Fruit fly (Drosophila melanogaster) whole organism, embryonic: ENCODE data around the gene CG4594.

Source experiments
- Abd-B ChIP-seq: fragments of 200-800 bp; sonication (Bioruptor generic); optimal IDR thresholded peaks from 2 replicates; lab custom pipeline; 2018; ENCODE audit warnings: missing biosample characterization, mild to moderate bottlenecking, missing genetic modification characterization, moderate library complexity
- Adf1 ChIP-seq: fragments of 200-800 bp; sonication (Bioruptor generic); IDR thresholded peaks from 2 replicates; pipeline ENCODE4 v1.3.6; 2022; ENCODE audit warnings: missing biosample characterization, missing genetic modification characterization
- Aef1 ChIP-seq: fragments of 200-800 bp; sonication (Bioruptor generic); IDR thresholded peaks from 3 replicates; pipeline ENCODE4 v1.3.6; 2022; ENCODE audit warnings: missing biosample characterization, missing genetic modification characterization
- CG10274 ChIP-seq: fragments of 200-800 bp; sonication (Bioruptor generic); optimal IDR thresholded peaks from 3 replicates; lab custom pipeline; 2017; ENCODE audit warnings: missing biosample characterization, mild to moderate bottlenecking, missing genetic modification characterization
- CG11560 ChIP-seq: fragments of 200-800 bp; sonication (Bioruptor generic); IDR thresholded peaks from 3 replicates; pipeline ENCODE4 v1.3.6; 2022; ENCODE audit warnings: missing biosample characterization, missing genetic modification characterization
- CG11695 ChIP-seq: fragments of 200-800 bp; sonication (Bioruptor generic); IDR thresholded peaks from 3 replicates; pipeline ENCODE4 v1.3.6; 2022; ENCODE audit warnings: missing biosample characterization, missing genetic modification characterization
- CG12104 ChIP-seq: fragments of 200-800 bp; sonication (Bioruptor generic); optimal IDR thresholded peaks from 3 replicates; lab custom pipeline; 2016; ENCODE audit warnings: missing biosample characterization, missing genetic modification characterization
- CG12391 ChIP-seq: fragments of 200-800 bp; sonication (Bioruptor generic); optimal IDR thresholded peaks from 3 replicates; lab custom pipeline; 2018; ENCODE audit warnings: missing biosample characterization, mild to moderate bottlenecking, missing genetic modification characterization, moderate library complexity
- CG16863 ChIP-seq: fragments of 200-800 bp; sonication (Bioruptor generic); optimal IDR thresholded peaks from 3 replicates; lab custom pipeline; 2016; ENCODE audit warnings: missing biosample characterization, missing genetic modification characterization
- CG17186 ChIP-seq: fragments of 200-800 bp; sonication (Bioruptor generic); optimal IDR thresholded peaks from 3 replicates; lab custom pipeline; 2017; ENCODE audit warnings: missing biosample characterization, missing genetic modification reagents, missing genetic modification characterization
- CG17385 ChIP-seq: fragments of 200-800 bp; sonication (Bioruptor generic); optimal IDR thresholded peaks from 3 replicates; lab custom pipeline; 2018; ENCODE audit warnings: missing biosample characterization, mild to moderate bottlenecking, missing genetic modification characterization
- CG17612 ChIP-seq: fragments of 200-800 bp; sonication (Bioruptor generic); IDR thresholded peaks from 2 replicates; pipeline ENCODE4 v1.3.6; 2022; ENCODE audit warnings: missing biosample characterization, missing genetic modification characterization
- CG2199 ChIP-seq: fragments of 200-800 bp; sonication (Bioruptor generic); IDR thresholded peaks from 3 replicates; pipeline ENCODE4 v1.3.6; 2022; ENCODE audit warnings: missing biosample characterization, missing genetic modification characterization
- CG2678 ChIP-seq: fragments of 200-800 bp; sonication (Bioruptor generic); optimal IDR thresholded peaks from 3 replicates; lab custom pipeline; 2019; ENCODE audit warnings: missing biosample characterization, mild to moderate bottlenecking, missing genetic modification characterization, moderate library complexity
- CG32532 ChIP-seq: fragments of 200-800 bp; sonication (Bioruptor generic); IDR thresholded peaks from 2 replicates; pipeline ENCODE4 v1.3.6; 2022; ENCODE audit warnings: missing biosample characterization, missing genetic modification characterization
- CG3847 ChIP-seq: fragments of 200-800 bp; sonication (Bioruptor generic); IDR thresholded peaks from 2 replicates; pipeline ENCODE4 v1.3.6; 2022; ENCODE audit warnings: missing biosample characterization, missing genetic modification characterization
- CG42726 ChIP-seq: fragments of 200-800 bp; sonication (Bioruptor generic); IDR thresholded peaks from 2 replicates; pipeline ENCODE4 v1.3.6; 2022; ENCODE audit warnings: missing biosample characterization, missing genetic modification characterization; ENCODE audit not compliant: partially characterized antibody
- CG4282 ChIP-seq: fragments of 200-800 bp; sonication (Bioruptor generic); optimal IDR thresholded peaks from 2 replicates; lab custom pipeline; 2016; ENCODE audit warnings: missing biosample characterization, missing genetic modification characterization
- CG43689 ChIP-seq: fragments of 200-800 bp; sonication (Bioruptor generic); IDR thresholded peaks from 2 replicates; pipeline ENCODE4 v1.3.6; 2022; ENCODE audit warnings: missing biosample characterization, missing genetic modification characterization
- CG5180 ChIP-seq: fragments of 200-800 bp; sonication (Bioruptor generic); optimal IDR thresholded peaks from 3 replicates; lab custom pipeline; 2017; ENCODE audit warnings: missing biosample characterization, missing genetic modification characterization, mild to moderate bottlenecking, moderate library complexity, missing genetic modification reagents
- CG6689 ChIP-seq: fragments of 200-800 bp; sonication (Bioruptor generic); IDR thresholded peaks from 2 replicates; pipeline ENCODE4 v1.3.6; 2022; ENCODE audit warnings: missing biosample characterization, missing genetic modification characterization
- D ChIP-seq, 2 experiments: fragments of 200-800 bp in 1 of 2; fragments of >200 bp in 1 of 2; sonication (Bioruptor generic) in 1 of 2; optimal IDR thresholded peaks; 2 replicates in 1 of 2; 3 replicates in 1 of 2; lab custom pipeline; 2017; ENCODE audit warnings: mild to moderate bottlenecking in 1 of 2, missing biosample characterization in 1 of 2, missing genetic modification characterization in 1 of 2, missing genetic modification reagents in 1 of 2
- Dbx ChIP-seq: fragments of 200-800 bp; sonication (Bioruptor generic); IDR thresholded peaks from 3 replicates; pipeline ENCODE4 v1.3.6; 2022; ENCODE audit warnings: missing biosample characterization, missing genetic modification characterization
- Ets65A ChIP-seq: fragments of 200-800 bp; sonication (Bioruptor generic); peaks from one replicate; lab custom pipeline; 2016; ENCODE audit warnings: missing biosample characterization, missing genetic modification characterization
- Fer2 ChIP-seq: fragments of 200-800 bp; sonication (Bioruptor generic); optimal IDR thresholded peaks from 2 replicates; lab custom pipeline; 2018; ENCODE audit warnings: missing biosample characterization, mild to moderate bottlenecking, missing genetic modification characterization, moderate library complexity
- Fer3 ChIP-seq: fragments of 200-800 bp; sonication (Bioruptor generic); optimal IDR thresholded peaks from 2 replicates; lab custom pipeline; 2018; ENCODE audit warnings: missing biosample characterization, mild to moderate bottlenecking, missing genetic modification characterization, moderate library complexity
- HLH4C ChIP-seq: fragments of 200-800 bp; sonication (Bioruptor generic); IDR thresholded peaks from 3 replicates; pipeline ENCODE4 v1.3.6; 2022; ENCODE audit warnings: missing biosample characterization, missing genetic modification characterization; ENCODE audit not compliant: partially characterized antibody
- Hsf ChIP-seq: fragments of 200-800 bp; sonication (Bioruptor generic); optimal IDR thresholded peaks from 3 replicates; lab custom pipeline; 2016; ENCODE audit warnings: missing biosample characterization, missing genetic modification characterization
- Myb ChIP-seq: fragments of 200-800 bp; sonication (Bioruptor generic); optimal IDR thresholded peaks from 2 replicates; lab custom pipeline; 2016; ENCODE audit warnings: missing biosample characterization, missing genetic modification characterization
- Rx ChIP-seq: fragments of 200-800 bp; sonication (Bioruptor generic); IDR thresholded peaks from 2 replicates; pipeline ENCODE4 v1.3.6; 2022; ENCODE audit warnings: missing biosample characterization, missing genetic modification characterization
- Usf ChIP-seq: fragments of 200-800 bp; sonication (Bioruptor generic); optimal IDR thresholded peaks from 2 replicates; lab custom pipeline; 2017; ENCODE audit warnings: missing genotype, missing biosample characterization, missing genetic modification characterization
- abd-A ChIP-seq: fragments of 200-800 bp; sonication (Bioruptor generic); optimal IDR thresholded peaks from 3 replicates; lab custom pipeline; 2019; ENCODE audit warnings: missing biosample characterization, mild to moderate bottlenecking, missing genetic modification characterization, moderate library complexity
- al ChIP-seq: fragments of 200-800 bp; sonication (Bioruptor generic); IDR thresholded peaks from 2 replicates; pipeline ENCODE4 v1.3.6; 2022; ENCODE audit warnings: missing biosample characterization, missing genetic modification characterization
- ato ChIP-seq: fragments of 200-800 bp; sonication (Bioruptor generic); IDR thresholded peaks from 2 replicates; pipeline ENCODE4 v1.3.6; 2022; ENCODE audit warnings: missing biosample characterization, missing genetic modification characterization; ENCODE audit not compliant: partially characterized antibody
- dimm ChIP-seq: fragments of 200-800 bp; sonication (Bioruptor generic); IDR thresholded peaks from 2 replicates; pipeline ENCODE4 v1.3.6; 2022; ENCODE audit warnings: missing biosample characterization, missing genetic modification characterization
- dysf ChIP-seq: fragments of 200-800 bp; sonication (Bioruptor generic); IDR thresholded peaks from 3 replicates; pipeline ENCODE4 v1.3.6; 2022; ENCODE audit warnings: missing biosample characterization, missing genetic modification characterization
- en ChIP-seq: fragments of 200-800 bp; sonication (Bioruptor generic); optimal IDR thresholded peaks from 2 replicates; lab custom pipeline; 2016; ENCODE audit warnings: missing biosample characterization, missing genetic modification characterization
- fd3F ChIP-seq: fragments of 200-800 bp; sonication (Bioruptor generic); optimal IDR thresholded peaks from 2 replicates; lab custom pipeline; 2018; ENCODE audit warnings: missing biosample characterization, mild to moderate bottlenecking, missing genetic modification characterization, moderate library complexity
- fu2 ChIP-seq: fragments of 200-800 bp; sonication (Bioruptor generic); optimal IDR thresholded peaks from 2 replicates; lab custom pipeline; 2016; ENCODE audit warnings: missing biosample characterization, missing genetic modification characterization
- jumu ChIP-seq: fragments of 200-800 bp; sonication (Bioruptor generic); optimal IDR thresholded peaks from 3 replicates; lab custom pipeline; 2016; ENCODE audit warnings: missing biosample characterization, missing genetic modification characterization
- nerfin-1 ChIP-seq: fragments of 200-800 bp; sonication (Bioruptor generic); optimal IDR thresholded peaks from 3 replicates; lab custom pipeline; 2019; ENCODE audit warnings: missing biosample characterization, mild to moderate bottlenecking, missing genetic modification characterization, moderate library complexity
- onecut ChIP-seq: fragments of 200-800 bp; sonication (Bioruptor generic); IDR thresholded peaks from 2 replicates; pipeline ENCODE4 v1.3.6; 2022; ENCODE audit warnings: missing biosample characterization, missing genetic modification characterization
- pan ChIP-seq, 4 experiments: fragments of >200 bp in 3 of 4; fragments of 200-800 bp in 1 of 4; sonication (Bioruptor generic) in 1 of 4; optimal IDR thresholded peaks in 3 of 4; IDR thresholded peaks in 1 of 4; 2 replicates each; pipeline versions ENCODE4 v1.3.6 to Lab custom; 2017 to 2022; ENCODE audit warnings: missing biosample characterization in 2 of 4, missing genetic modification characterization in 2 of 4, mixed read lengths in 1 of 4
- pb ChIP-seq: fragments of 200-800 bp; sonication (Bioruptor generic); optimal IDR thresholded peaks from 3 replicates; lab custom pipeline; 2016; ENCODE audit warnings: missing biosample characterization, missing genetic modification characterization
- prd ChIP-seq, 3 experiments: fragments of >200 bp in 2 of 3; fragments of 200-800 bp in 1 of 3; sonication (Bioruptor generic) in 1 of 3; optimal IDR thresholded peaks in 2 of 3; IDR thresholded peaks in 1 of 3; 2 replicates in 2 of 3; 3 replicates in 1 of 3; pipeline versions ENCODE4 v1.3.6 to Lab custom; 2017 to 2022; ENCODE audit warnings: missing biosample characterization in 1 of 3, missing genetic modification characterization in 1 of 3
- schlank ChIP-seq: fragments of 200-800 bp; sonication (Bioruptor generic); optimal IDR thresholded peaks from 2 replicates; lab custom pipeline; 2018; ENCODE audit warnings: missing biosample characterization, mild to moderate bottlenecking, missing genetic modification characterization
- sob ChIP-seq: fragments of 200-800 bp; sonication (Bioruptor generic); IDR thresholded peaks from 2 replicates; pipeline ENCODE4 v1.3.6; 2022; ENCODE audit warnings: missing biosample characterization, missing genetic modification characterization
- zfh2 ChIP-seq: fragments of 200-800 bp; sonication (Bioruptor generic); optimal IDR thresholded peaks from 2 replicates; lab custom pipeline; 2016; ENCODE audit warnings: missing biosample characterization, missing genetic modification characterization

The CG4594 gene

DNA sequence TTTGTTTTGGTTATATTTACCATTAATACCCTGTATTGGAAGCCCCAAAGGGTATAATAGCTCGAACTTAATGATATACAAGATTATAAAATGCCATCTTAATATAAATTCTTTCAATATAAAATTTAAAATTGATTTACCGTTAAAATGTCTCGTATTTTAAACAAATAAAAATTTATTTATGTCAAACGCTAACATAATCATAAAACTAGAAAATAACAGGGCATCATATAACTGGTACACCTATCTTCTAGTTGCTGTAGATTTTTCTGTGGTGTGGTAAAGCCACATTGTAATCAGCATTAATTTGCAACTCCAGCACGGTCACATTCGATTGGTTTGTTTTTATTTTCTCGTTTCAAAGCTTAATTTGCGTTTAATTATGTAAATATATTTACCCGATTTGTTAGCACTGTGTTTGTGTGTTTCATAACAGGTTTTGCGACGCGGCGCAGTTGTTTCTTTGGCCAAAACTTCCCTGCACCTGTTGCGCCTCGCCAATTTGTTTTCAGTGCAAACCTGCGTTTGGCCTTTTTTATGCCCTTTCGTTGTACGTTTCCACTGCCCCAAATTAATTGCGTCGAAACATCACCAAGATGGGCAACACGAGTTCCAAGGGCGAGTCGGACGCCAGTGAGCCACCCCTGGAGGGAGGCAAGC is 37.2 kb downstream of the CG4594 start, which contains the start of the genes CG4658 and CG5846 (continued):
- TF ChIP-seq pb (GFP tag; lab: Kevin White, UChicago), result no peak
- peak; percentile 77 for TF ChIP-seq Usf (GFP tag; lab: Kevin White, UChicago)
- peak; percentile 93 for TF ChIP-seq Aef1 (GFP tag; lab: Robert Waterston, UW)
- TF ChIP-seq prd (optimal IDR thresholded peaks at IDR 0.05; lab: Kevin White, UChicago), result no peak
- TF ChIP-seq prd (GFP tag; IDR thresholded peaks at IDR 0.05; lab: Robert Waterston, UW), result peak; percentile 98
- TF ChIP-seq Ets65A (GFP tag; lab: Kevin White, UChicago), result peak; percentile 89
- TF ChIP-seq CG43689 (GFP tag; lab: Robert Waterston, UW), result peak; percentile 64; the same call in 1 of the 2 replicates
- no peak for TF ChIP-seq abd-A (tag; lab: Kevin White, UChicago)
- TF ChIP-seq nerfin-1 (tag; lab: Kevin White, UChicago), result peak; percentile 86
- peak; percentile 96 for TF ChIP-seq Abd-B (GFP tag; lab: Kevin White, UChicago)
- peak; percentile 96 for TF ChIP-seq CG2678
- peak; percentile 66 for TF ChIP-seq onecut
- peak; percentile 94 for TF ChIP-seq sob
- peak; percentile 41 for TF ChIP-seq CG4282 (GFP tag; lab: Kevin White, UChicago)
- TF ChIP-seq CG3847, result peak; percentile 85
- peak; percentile 65 for TF ChIP-seq CG17186
- TF ChIP-seq Hsf (GFP tag; lab: Kevin White, UChicago), result peak; percentile 94
- TF ChIP-seq CG32532 (GFP tag; lab: Robert Waterston, UW), result peak; percentile 95
- peak; percentile 79 for TF ChIP-seq fu2 (GFP tag; lab: Kevin White, UChicago)
- TF ChIP-seq CG5180 (GFP tag; lab: Kevin White, UChicago), result no peak
- TF ChIP-seq pan (optimal IDR thresholded peaks at IDR 0.05; lab: Kevin White, UChicago), result peak in 1 of 2 experiments; percentile 69
- TF ChIP-seq pan (GFP tag; optimal IDR thresholded peaks at IDR 0.05 in 1 of 2, IDR thresholded peaks at IDR 0.05 in 1 of 2), result peak; percentile 80 to 97
- peak; percentile 98 for TF ChIP-seq CG12391 (tag; lab: Kevin White, UChicago)
- TF ChIP-seq HLH4C (GFP tag; lab: Robert Waterston, UW), result no peak
- TF ChIP-seq Adf1 (GFP tag; lab: Robert Waterston, UW), result peak; percentile 77
- TF ChIP-seq CG11560 (tag; lab: Robert Waterston, UW), result peak; percentile 78
- no peak for TF ChIP-seq D (optimal IDR thresholded peaks at IDR 0.05; lab: Kevin White, UChicago)
- peak; percentile 84 for TF ChIP-seq D (GFP tag; optimal IDR thresholded peaks at IDR 0.05; lab: Kevin White, UChicago)
- peak; percentile 85 for TF ChIP-seq CG12104 (GFP tag; lab: Kevin White, UChicago)
- peak; percentile 77; the same call in 2 of the 3 replicates for TF ChIP-seq CG2199
- peak; percentile 87 for TF ChIP-seq CG16863
- TF ChIP-seq CG17385 (GFP tag; lab: Kevin White, UChicago), result peak; percentile 88
- TF ChIP-seq dysf (GFP tag; lab: Robert Waterston, UW), result peak; percentile 95
- TF ChIP-seq al (GFP tag; lab: Robert Waterston, UW), result peak; percentile 93
- TF ChIP-seq zfh2 (GFP tag; lab: Kevin White, UChicago), result peak; percentile 54
- TF ChIP-seq dimm, result peak; percentile 76
- TF ChIP-seq Myb, result peak; percentile 47
- TF ChIP-seq CG11695 (GFP tag; lab: Robert Waterston, UW), result peak; percentile 96
- no peak for TF ChIP-seq ato (GFP tag; lab: Robert Waterston, UW)
- peak; percentile 57 for TF ChIP-seq jumu (GFP tag; lab: Kevin White, UChicago)
- TF ChIP-seq CG10274 (GFP tag; lab: Kevin White, UChicago), result peak; percentile 44
- TF ChIP-seq Rx (GFP tag; lab: Robert Waterston, UW), result peak; percentile 82
- peak; percentile 94 for TF ChIP-seq Fer3 (tag; lab: Kevin White, UChicago)
- peak; percentile 72 for TF ChIP-seq schlank
- TF ChIP-seq Fer2 (tag; lab: Kevin White, UChicago), result peak; percentile 79
- TF ChIP-seq fd3F, result peak; percentile 92
- TF ChIP-seq en (GFP tag; lab: Kevin White, UChicago), result peak; percentile 13
- peak; percentile 97 for TF ChIP-seq CG6689 (GFP tag; lab: Robert Waterston, UW)
- no peak for TF ChIP-seq CG42726 (GFP tag; lab: Robert Waterston, UW)
- TF ChIP-seq CG17612, result peak; percentile 78
- peak; percentile 94 for TF ChIP-seq Dbx (GFP tag; lab: Robert Waterston, UW)
